Worm (Caenorhabditis elegans): ENCODE measurements around the gene F54C9.14.
A peak's percentile ranks its signal among the peaks of the same experiment; 100 is the strongest.

DNA sequence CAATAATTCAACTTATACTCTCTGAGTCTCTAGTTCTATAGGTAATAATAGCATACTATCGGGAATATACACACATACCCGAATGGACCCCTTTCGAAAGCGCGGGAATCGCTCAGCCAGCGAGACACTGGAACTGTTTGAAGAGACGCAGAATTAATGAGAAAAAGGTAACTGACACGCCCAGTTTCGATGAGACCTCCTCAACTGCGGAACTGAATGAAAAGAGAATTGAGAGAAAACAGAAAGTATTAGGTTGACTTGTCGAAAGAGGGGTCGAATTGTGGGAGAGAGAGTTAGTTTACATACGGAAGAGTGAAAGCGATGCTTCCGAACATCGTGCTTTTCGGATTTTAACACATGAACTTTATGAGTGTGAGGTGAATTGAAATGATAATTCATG is 30.1 kb upstream of the F54C9.14 start:
- TF ChIP-seq egl-27 (tag; optimal IDR thresholded peaks at IDR 0.05) (no peak), grh-1 (GFP tag; IDR thresholded peaks at IDR 0.05) (no peak), nhr-77 (tag; optimal IDR thresholded peaks at IDR 0.05) (no peak), efl-1 (optimal IDR thresholded peaks at IDR 0.05) (no peak), efl-1 (GFP tag; optimal IDR thresholded peaks at IDR 0.05 in 1 of 2) (peak in 1 of 2 experiments; percentile 31)
